Worm (Caenorhabditis elegans) whole organism, L4/young adult: ENCODE measurements around the gene tyr-6.

Source experiments
- W03F9.2 ChIP-seq: fragments of 150-350 bp; optimal IDR thresholded peaks from 2 replicates; lab custom pipeline; 2014; ENCODE audit warnings: missing biosample characterization, missing genetic modification characterization
- dao-5 ChIP-seq: sonication (generic microtip); optimal IDR thresholded peaks from 2 replicates; lab custom pipeline; 2016; ENCODE audit warnings: missing genotype, missing genetic modification characterization, moderate library complexity, missing compliant biosample characterization

- TF ChIP-seq dao-5 (tag; lab: Kevin White, UChicago) (no peak), W03F9.2 (tag; lab: Kevin White, UChicago) (no peak)
These were observed 22.4 kb downstream of the tyr-6 start for ce11 chrIV:6502725-6503124.
